Fruit fly (Drosophila melanogaster) whole organism, wandering third instar larva: ENCODE results near the gene corto.

Experiments
- Abd-B ChIP-seq: fragments of >200 bp; optimal IDR thresholded peaks from 2 replicates; lab custom pipeline; 2017; ENCODE audit warnings: missing biosample characterization, missing genetic modification characterization
- CG32264 ChIP-seq: fragments of 200-800 bp; sonication (Bioruptor generic); optimal IDR thresholded peaks from 2 replicates; lab custom pipeline; 2016; ENCODE audit warnings: missing biosample characterization, missing genetic modification characterization
- CG9705 ChIP-seq: fragments of 200-800 bp; sonication (Bioruptor generic); optimal IDR thresholded peaks from 2 replicates; lab custom pipeline; 2018; ENCODE audit warnings: missing biosample characterization, mild to moderate bottlenecking, missing genetic modification characterization
- Dif ChIP-seq: fragments of 200-275, 200-300 bp; sonication (Bioruptor generic); optimal IDR thresholded peaks from 2 replicates; lab custom pipeline; 2018; ENCODE audit warnings: missing biosample characterization, missing genetic modification characterization; ENCODE audit not compliant: partially characterized antibody
- HLH106 ChIP-seq: fragments of 200-800 bp; optimal IDR thresholded peaks from 3 replicates; lab custom pipeline; 2019; ENCODE audit warnings: missing biosample characterization, mild to moderate bottlenecking, missing genetic modification characterization, moderate library complexity
- Hnf4 ChIP-seq: fragments of 200-800 bp; sonication (Bioruptor generic); optimal IDR thresholded peaks from 2 replicates; lab custom pipeline; 2016; ENCODE audit warnings: missing biosample characterization, mild to moderate bottlenecking, missing genetic modification characterization
- Hr78 ChIP-seq: fragments of >200 bp; optimal IDR thresholded peaks from 2 replicates; lab custom pipeline; 2017; ENCODE audit warnings: missing biosample characterization, missing genetic modification characterization
- Hr83 ChIP-seq: fragments of 200-300 bp; sonication (Bioruptor generic); optimal IDR thresholded peaks from 2 replicates; lab custom pipeline; 2016; ENCODE audit warnings: missing biosample characterization, mild to moderate bottlenecking, missing genetic modification characterization, moderate library complexity; ENCODE audit not compliant: poor library complexity, severe bottlenecking
- Jra ChIP-seq: sonication (Bioruptor generic); optimal IDR thresholded peaks from 2 replicates; lab custom pipeline; 2016; ENCODE audit warnings: missing biosample characterization, missing genetic modification characterization
- Mio ChIP-seq: sonication (Bioruptor generic); optimal IDR thresholded peaks from 2 replicates; lab custom pipeline; 2016; ENCODE audit warnings: missing biosample characterization, missing genetic modification characterization
- Myc ChIP-seq: fragments of >200 bp; optimal IDR thresholded peaks from 2 replicates; lab custom pipeline; 2017
- N ChIP-seq: fragments of >200 bp; optimal IDR thresholded peaks from 2 replicates; lab custom pipeline; 2018; ENCODE audit warnings: missing biosample characterization, missing external identifiers, missing genetic modification characterization
- OdsH ChIP-seq: fragments of 200-800 bp; sonication (Bioruptor generic); optimal IDR thresholded peaks from 2 replicates; lab custom pipeline; 2016; ENCODE audit warnings: missing biosample characterization, mild to moderate bottlenecking, missing genetic modification characterization
- Sp1 ChIP-seq: fragments of 200-800 bp; sonication (Bioruptor generic); optimal IDR thresholded peaks from 3 replicates; lab custom pipeline; 2019; ENCODE audit warnings: missing biosample characterization, mild to moderate bottlenecking, missing genetic modification characterization, moderate library complexity
- Vsx2 ChIP-seq: fragments of 200-300, 225-300 bp; sonication (Bioruptor generic); optimal IDR thresholded peaks from 2 replicates; lab custom pipeline; 2018; ENCODE audit warnings: missing biosample characterization, missing genetic modification characterization; ENCODE audit not compliant: partially characterized antibody
- br ChIP-seq: fragments of 200-800 bp; sonication (Bioruptor generic); optimal IDR thresholded peaks from 2 replicates; lab custom pipeline; 2016; ENCODE audit warnings: missing biosample characterization, missing genetic modification characterization
- brk ChIP-seq: fragments of 200-800 bp; sonication (Bioruptor generic); optimal IDR thresholded peaks from 2 replicates; lab custom pipeline; 2016; ENCODE audit warnings: missing biosample characterization, mild to moderate bottlenecking, missing genetic modification characterization
- dl ChIP-seq, 2 experiments: fragments of 175-275, 200-275 bp in 1 of 2; fragments of 200-275 bp in 1 of 2; sonication (Bioruptor generic); optimal IDR thresholded peaks; lab custom pipeline; 2018; ENCODE audit warnings: mild to moderate bottlenecking in 2 of 2, missing biosample characterization in 2 of 2, missing genetic modification characterization in 2 of 2, moderate library complexity in 2 of 2; ENCODE audit not compliant: partially characterized antibody in 2 of 2, insufficient read depth in 1 of 2
- dsf ChIP-seq: sonication (Bioruptor generic); optimal IDR thresholded peaks from 2 replicates; lab custom pipeline; 2016; ENCODE audit warnings: missing biosample characterization, missing genetic modification characterization, borderline replicate concordance
- ey ChIP-seq: fragments of 200-800 bp; sonication (Bioruptor generic); optimal IDR thresholded peaks from 2 replicates; lab custom pipeline; 2016; ENCODE audit warnings: missing biosample characterization, missing genetic modification characterization
- fru ChIP-seq: fragments of 200-800 bp; sonication (Bioruptor generic); optimal IDR thresholded peaks from 3 replicates; lab custom pipeline; 2016; ENCODE audit warnings: missing biosample characterization, mild to moderate bottlenecking, missing genetic modification characterization
- h ChIP-seq: fragments of 200-800 bp; sonication (Bioruptor generic); optimal IDR thresholded peaks from 3 replicates; lab custom pipeline; 2016; ENCODE audit warnings: missing biosample characterization, mild to moderate bottlenecking, missing genetic modification characterization
- jim ChIP-seq: fragments of 175-275, 200-325 bp; sonication (Bioruptor generic); optimal IDR thresholded peaks from 2 replicates; lab custom pipeline; 2016; ENCODE audit warnings: missing biosample characterization, mild to moderate bottlenecking, missing genetic modification characterization
- lola ChIP-seq: fragments of >200 bp; optimal IDR thresholded peaks from 2 replicates; lab custom pipeline; 2017; ENCODE audit warnings: missing biosample characterization, missing genetic modification characterization
- pan ChIP-seq: fragments of >200 bp; optimal IDR thresholded peaks from 2 replicates; lab custom pipeline; 2017
- psq ChIP-seq: fragments of 200-800 bp; sonication (Bioruptor generic); optimal IDR thresholded peaks from 3 replicates; lab custom pipeline; 2017; ENCODE audit warnings: missing biosample characterization, mild to moderate bottlenecking, missing genetic modification characterization, moderate library complexity
- rgr ChIP-seq: fragments of 200-800 bp; sonication (Bioruptor generic); optimal IDR thresholded peaks from 3 replicates; lab custom pipeline; 2016; ENCODE audit warnings: missing biosample characterization, mild to moderate bottlenecking, missing genetic modification characterization
- sage ChIP-seq: fragments of 200-800 bp; sonication (Bioruptor generic); optimal IDR thresholded peaks from 2 replicates; lab custom pipeline; 2016; ENCODE audit warnings: missing biosample characterization, mild to moderate bottlenecking, missing genetic modification characterization
- sv ChIP-seq: fragments of 200-800 bp; sonication (Bioruptor generic); optimal IDR thresholded peaks from 3 replicates; lab custom pipeline; 2016; ENCODE audit warnings: missing biosample characterization, missing genetic modification characterization
- tai ChIP-seq: sonication (Bioruptor generic); optimal IDR thresholded peaks from 2 replicates; lab custom pipeline; 2016; ENCODE audit warnings: missing biosample characterization, missing genetic modification characterization
- usp ChIP-seq: fragments of >200 bp; optimal IDR thresholded peaks from 2 replicates; lab custom pipeline; 2017; ENCODE audit warnings: missing biosample characterization, missing genetic modification characterization
- woc ChIP-seq: sonication (Bioruptor generic); optimal IDR thresholded peaks from 2 replicates; lab custom pipeline; 2016; ENCODE audit warnings: missing biosample characterization, mild to moderate bottlenecking, missing genetic modification characterization

corto gene

dm6 chr3R:5080538-5080838 lies 6.4 kb downstream of the corto start:
- peak in 1 of 2 experiments; percentile 31 for TF ChIP-seq dl (GFP tag; optimal IDR thresholded peaks at IDR 0.05; lab: Kevin White, UChicago; ENCODE audit: insufficient read depth in 1 of 2, partially characterized antibody in 2 of 2)
- no peak for TF ChIP-seq Hr78 (GFP tag; lab: Kevin White, UChicago)
- TF ChIP-seq jim (GFP tag; lab: Kevin White, UChicago): no peak
- TF ChIP-seq Dif: peak; percentile 51
- peak; percentile 9 for TF ChIP-seq psq (GFP tag; lab: Kevin White, UChicago)
- TF ChIP-seq woc: peak; percentile 5

- TF ChIP-seq br (GFP tag; lab: Kevin White, UChicago) (peak; percentile 32), usp (GFP tag; lab: Kevin White, UChicago) (no peak), Vsx2 (GFP tag; lab: Kevin White, UChicago) (peak; percentile 40), Hr83 (GFP tag; lab: Kevin White, UChicago) (peak; percentile 10)
These were observed 6.9 kb downstream of the corto start for dm6 chr3R:5079786-5080537.

- TF ChIP-seq tai (GFP tag; lab: Kevin White, UChicago) (peak; percentile 25), brk (GFP tag; lab: Kevin White, UChicago) (no peak)
These were observed 9.8 kb downstream of the corto start for dm6 chr3R:5076835-5077710.

dm6 chr3R:5075934-5076834 lies 10.7 kb downstream of the corto start:
- TF ChIP-seq sv (GFP tag; lab: Kevin White, UChicago) (no peak), usp (GFP tag; lab: Kevin White, UChicago) (no peak), Hr78 (GFP tag; lab: Kevin White, UChicago) (no peak), fru (GFP tag; lab: Kevin White, UChicago) (peak; percentile 7), OdsH (GFP tag; lab: Kevin White, UChicago) (no peak), woc (no peak)
- TF ChIP-seq, all 38 proteins: peak for 1

- TF ChIP-seq Abd-B (GFP tag; lab: Kevin White, UChicago): no peak
These were observed 13.1 kb downstream of the corto start for dm6 chr3R:5073809-5074208.

DNA sequence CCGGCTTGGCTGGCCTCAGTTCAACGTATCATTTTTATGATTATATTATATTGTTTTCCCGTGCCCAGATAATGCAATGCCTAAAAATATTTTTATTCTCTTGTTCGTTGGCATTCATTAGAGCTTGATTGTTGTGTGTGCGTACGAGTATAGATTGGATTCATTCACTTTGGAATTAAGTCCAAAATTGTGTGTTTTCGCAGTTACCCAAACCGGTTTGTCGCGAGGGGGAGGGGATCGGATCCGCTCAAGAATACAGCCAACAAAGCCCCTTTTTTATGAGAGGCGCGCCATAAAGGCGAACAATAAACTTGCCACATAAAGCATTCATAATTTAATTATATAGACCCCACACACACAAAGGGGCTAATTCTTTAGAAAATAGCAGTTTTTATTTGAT lies 19.5 kb downstream of the corto start:
- TF ChIP-seq Hnf4 (GFP tag; lab: Kevin White, UChicago): no peak
- TF ChIP-seq Sp1: peak; percentile 7
- no peak for TF ChIP-seq pan (lab: Kevin White, UChicago)
- peak; percentile 19 for TF ChIP-seq brk (GFP tag; lab: Kevin White, UChicago)
- TF ChIP-seq CG9705 (GFP tag; lab: Kevin White, UChicago): no peak
- TF ChIP-seq jim (GFP tag; lab: Kevin White, UChicago): no peak
- TF ChIP-seq lola: no peak
- no peak for TF ChIP-seq sv (GFP tag; lab: Kevin White, UChicago)
- TF ChIP-seq h (GFP tag; lab: Kevin White, UChicago): peak; percentile 22
- TF ChIP-seq Abd-B (GFP tag; lab: Kevin White, UChicago): no peak
- TF ChIP-seq ey (GFP tag; lab: Kevin White, UChicago): no peak
- no peak for TF ChIP-seq Myc (lab: Kevin White, UChicago)
- TF ChIP-seq Dif: no peak
- TF ChIP-seq Hr83 (GFP tag; lab: Kevin White, UChicago): no peak
- no peak for TF ChIP-seq OdsH (GFP tag; lab: Kevin White, UChicago)
- TF ChIP-seq tai (GFP tag; lab: Kevin White, UChicago): peak; percentile 15
- TF ChIP-seq Mio (GFP tag; lab: Kevin White, UChicago): no peak
- peak; percentile 69 for TF ChIP-seq sage (GFP tag; lab: Kevin White, UChicago)
- TF ChIP-seq Vsx2 (GFP tag; lab: Kevin White, UChicago): no peak
- no peak for TF ChIP-seq dsf (GFP tag; lab: Kevin White, UChicago)
- no peak for TF ChIP-seq CG32264 (GFP tag; lab: Kevin White, UChicago)
- TF ChIP-seq fru (GFP tag; lab: Kevin White, UChicago): no peak
- TF ChIP-seq br (GFP tag; lab: Kevin White, UChicago): peak; percentile 9
- TF ChIP-seq rgr: peak; percentile 24
- TF ChIP-seq Hr78 (GFP tag; lab: Kevin White, UChicago): no peak
- no peak for TF ChIP-seq usp (GFP tag; lab: Kevin White, UChicago)
- TF ChIP-seq dl (GFP tag; optimal IDR thresholded peaks at IDR 0.05; lab: Kevin White, UChicago; ENCODE audit: insufficient read depth in 1 of 2, partially characterized antibody in 2 of 2): no peak
- no peak for TF ChIP-seq HLH106 (tag; lab: Kevin White, UChicago)
- no peak for TF ChIP-seq N
- no peak for TF ChIP-seq Jra (GFP tag; lab: Kevin White, UChicago)
- TF ChIP-seq psq (GFP tag; lab: Kevin White, UChicago): no peak
